Worm (Caenorhabditis elegans) whole organism, L4 larva: Measurements from ENCODE around the gene F01D4.5.
A peak's percentile ranks its signal among the peaks of the same experiment; 100 is the strongest.

Experiments
- F26F4.8 ChIP-seq: fragments of 200-800 bp; sonication (Bioruptor generic); conservative IDR thresholded peaks from 2 replicates; pipeline ENCODE4 v1.3.6; 2022; ENCODE audit warnings: missing genetic modification characterization, missing compliant biosample characterization
- T26A8.4 ChIP-seq: fragments of 200-800 bp; sonication (Bioruptor generic); IDR thresholded peaks from 2 replicates; pipeline ENCODE4 v1.3.6; 2022; ENCODE audit warnings: missing genetic modification characterization, missing compliant biosample characterization
- Y48G9A.11 ChIP-seq: fragments of 200-800 bp; sonication (Bioruptor generic); IDR thresholded peaks from 2 replicates; pipeline ENCODE4 v1.3.6; 2022; ENCODE audit warnings: missing genetic modification reagents, missing genetic modification characterization, missing compliant biosample characterization
- Y75B8A.6 ChIP-seq: fragments of 200-800 bp; sonication (Bioruptor generic); IDR thresholded peaks from 2 replicates; pipeline ENCODE4 v1.3.6; 2022; ENCODE audit warnings: missing genetic modification reagents, missing genetic modification characterization, missing compliant biosample characterization
- ZK337.2 ChIP-seq: fragments of 200-800 bp; sonication (Bioruptor generic); IDR thresholded peaks from 2 replicates; pipeline ENCODE4 v1.3.6; 2022; ENCODE audit warnings: missing genetic modification reagents, missing genetic modification characterization, missing compliant biosample characterization
- ZK546.5 ChIP-seq, 2 experiments: sonication (generic microtip); optimal IDR thresholded peaks; 2 replicates each; lab custom pipeline; 2017; ENCODE audit warnings: missing biosample characterization in 2 of 2, missing genetic modification characterization in 2 of 2
- aha-1 ChIP-seq: fragments of 150-350 bp; peaks from one replicate; lab custom pipeline; 2014; ENCODE audit warnings: missing biosample characterization, missing genetic modification characterization
- arid-1 ChIP-seq: fragments of 200-800 bp; sonication (Bioruptor generic); conservative IDR thresholded peaks from 2 replicates; pipeline ENCODE4 v1.3.6; 2022; ENCODE audit warnings: missing genetic modification reagents, missing genetic modification characterization, missing compliant biosample characterization
- ceh-28 ChIP-seq: fragments of 150-350 bp; optimal IDR thresholded peaks from 2 replicates; lab custom pipeline; 2014; ENCODE audit warnings: missing biosample characterization, missing genetic modification reagents, missing genetic modification characterization
- daf-16 ChIP-seq, 3 experiments: sonication (generic microtip); optimal IDR thresholded peaks; 2 replicates each; lab custom pipeline; 2016 to 2017; ENCODE audit warnings: missing genetic modification characterization in 3 of 3, missing genetic modification reagents in 3 of 3, mild to moderate bottlenecking in 2 of 3, missing compliant biosample characterization in 2 of 3, missing biosample characterization in 1 of 3, moderate library complexity in 1 of 3
- daf-19 ChIP-seq: fragments of 200-800 bp; sonication (Bioruptor generic); conservative IDR thresholded peaks from 2 replicates; pipeline ENCODE4 v1.3.6; 2022; ENCODE audit warnings: missing genetic modification characterization, missing compliant biosample characterization
- daf-8 ChIP-seq: fragments of 200-800 bp; sonication (Bioruptor generic); IDR thresholded peaks from 2 replicates; pipeline ENCODE4 v1.3.6; 2022; ENCODE audit warnings: missing genetic modification characterization, missing compliant biosample characterization
- dmd-6 ChIP-seq: fragments of 200-800 bp; sonication (Bioruptor generic); IDR thresholded peaks from 2 replicates; pipeline ENCODE4 v1.3.6; 2022; ENCODE audit warnings: missing genetic modification reagents, missing genetic modification characterization, missing compliant biosample characterization
- dpl-1 ChIP-seq: fragments of 150-350 bp; optimal IDR thresholded peaks from 2 replicates; lab custom pipeline; 2014; ENCODE audit warnings: missing biosample characterization, missing genetic modification reagents, missing genetic modification characterization
- duxl-1 ChIP-seq: sonication (generic microtip); optimal IDR thresholded peaks from 2 replicates; lab custom pipeline; 2016; ENCODE audit warnings: mild to moderate bottlenecking, missing genetic modification characterization, moderate library complexity, missing compliant biosample characterization; ENCODE audit not compliant: poor library complexity
- dve-1 ChIP-seq: sonication (generic microtip); optimal IDR thresholded peaks from 2 replicates; lab custom pipeline; 2017; ENCODE audit warnings: antibody characterized with exemption, mild to moderate bottlenecking, missing genetic modification characterization, missing compliant biosample characterization; ENCODE audit not compliant: insufficient read depth
- hif-1 ChIP-seq, 2 experiments: sonication (generic microtip); optimal IDR thresholded peaks; 2 replicates each; lab custom pipeline; 2016 to 2017; ENCODE audit warnings: missing compliant biosample characterization in 2 of 2, missing genetic modification characterization in 2 of 2, missing genetic modification reagents in 2 of 2, missing genotype in 2 of 2, mild to moderate bottlenecking in 1 of 2
- hlh-11 ChIP-seq: fragments of 200-800 bp; sonication (Bioruptor generic); optimal IDR thresholded peaks from 2 replicates; lab custom pipeline; 2018; ENCODE audit warnings: mild to moderate bottlenecking, missing genetic modification characterization, missing compliant biosample characterization
- hmg-1.1 ChIP-seq: fragments of 200-800 bp; sonication (Bioruptor generic); IDR thresholded peaks from 2 replicates; pipeline ENCODE4 v1.3.6; 2022; ENCODE audit warnings: missing genetic modification reagents, missing genetic modification characterization, missing compliant biosample characterization
- jun-1 ChIP-seq: fragments of 150-350 bp; optimal IDR thresholded peaks from 2 replicates; lab custom pipeline; 2014; ENCODE audit warnings: missing biosample characterization, missing genetic modification reagents, missing genetic modification characterization
- lin-1 ChIP-seq: fragments of 200-800 bp; sonication (Bioruptor generic); IDR thresholded peaks from 2 replicates; pipeline ENCODE4 v1.3.6; 2022; ENCODE audit warnings: missing genetic modification reagents, missing genetic modification characterization, missing compliant biosample characterization
- lin-13 ChIP-seq: fragments of 150-350 bp; optimal IDR thresholded peaks from 2 replicates; lab custom pipeline; 2014; ENCODE audit warnings: missing biosample characterization, missing genetic modification reagents, missing genetic modification characterization
- lin-29 ChIP-seq: fragments of 200-800 bp; sonication (Bioruptor generic); IDR thresholded peaks from 2 replicates; pipeline ENCODE4 v1.3.6; 2022; ENCODE audit warnings: missing genetic modification reagents, missing genetic modification characterization, missing compliant biosample characterization
- lin-39 ChIP-seq: fragments of 150-350 bp; optimal IDR thresholded peaks from 2 replicates; lab custom pipeline; 2014; ENCODE audit warnings: missing biosample characterization, missing genetic modification reagents, missing genetic modification characterization
- lir-3 ChIP-seq: sonication (generic microtip); optimal IDR thresholded peaks from 2 replicates; lab custom pipeline; 2016; ENCODE audit warnings: mild to moderate bottlenecking, missing genetic modification characterization, missing compliant biosample characterization
- madf-5 ChIP-seq, 2 experiments: fragments of 200-800 bp; sonication (Bioruptor generic); IDR thresholded peaks; 2 replicates each; pipeline ENCODE4 v1.3.6; 2022; ENCODE audit warnings: missing compliant biosample characterization in 2 of 2, missing genetic modification characterization in 2 of 2
- mep-1 ChIP-seq: fragments of 150-350 bp; sonication (generic microtip); optimal IDR thresholded peaks from 3 replicates; lab custom pipeline; 2014; ENCODE audit warnings: missing biosample characterization, missing genetic modification characterization
- mxl-3 ChIP-seq: fragments of 200-800 bp; sonication (Bioruptor generic); optimal IDR thresholded peaks from 2 replicates; lab custom pipeline; 2018; ENCODE audit warnings: mild to moderate bottlenecking, missing genetic modification characterization, missing compliant biosample characterization
- nhr-10 ChIP-seq: fragments of 150-350 bp; optimal IDR thresholded peaks from 2 replicates; lab custom pipeline; 2014; ENCODE audit warnings: missing biosample characterization, missing genetic modification characterization
- nhr-111 ChIP-seq: fragments of 200-800 bp; sonication (Bioruptor generic); optimal IDR thresholded peaks from 2 replicates; lab custom pipeline; 2018; ENCODE audit warnings: mild to moderate bottlenecking, missing genetic modification characterization, missing compliant biosample characterization
- nhr-28 ChIP-seq: fragments of 150-350 bp; optimal IDR thresholded peaks from 2 replicates; lab custom pipeline; 2014; ENCODE audit warnings: missing biosample characterization, missing genetic modification characterization
- nhr-48 ChIP-seq: sonication (generic microtip); optimal IDR thresholded peaks from 2 replicates; lab custom pipeline; 2016; ENCODE audit warnings: mild to moderate bottlenecking, missing genetic modification characterization, missing compliant biosample characterization
- nhr-6 ChIP-seq: fragments of 150-350 bp; optimal IDR thresholded peaks from 2 replicates; lab custom pipeline; 2014; ENCODE audit warnings: missing biosample characterization, missing genetic modification characterization
- pqm-1 ChIP-seq: sonication (generic microtip); optimal IDR thresholded peaks from 2 replicates; lab custom pipeline; 2017; ENCODE audit warnings: missing biosample characterization, missing genetic modification characterization
- saeg-2 ChIP-seq: fragments of 200-800 bp; sonication (Bioruptor generic); IDR thresholded peaks from 2 replicates; pipeline ENCODE4 v1.3.6; 2022; ENCODE audit warnings: missing genetic modification reagents, missing genetic modification characterization, missing compliant biosample characterization
- sdz-12 ChIP-seq: fragments of 200-800 bp; sonication (Bioruptor generic); optimal IDR thresholded peaks from 2 replicates; lab custom pipeline; 2018; ENCODE audit warnings: mild to moderate bottlenecking, missing genetic modification characterization, missing compliant biosample characterization
- set-16 ChIP-seq: fragments of 200-800 bp; sonication (Bioruptor generic); IDR thresholded peaks from 2 replicates; pipeline ENCODE4 v1.3.6; 2022; ENCODE audit warnings: missing genetic modification reagents, missing genetic modification characterization, missing compliant biosample characterization
- tag-97 ChIP-seq: fragments of 200-800 bp; sonication (Bioruptor generic); IDR thresholded peaks from 2 replicates; pipeline ENCODE4 v1.3.6; 2022; ENCODE audit warnings: missing genetic modification characterization, missing compliant biosample characterization
- unc-130 ChIP-seq: sonication (generic microtip); optimal IDR thresholded peaks from 2 replicates; lab custom pipeline; 2016; ENCODE audit warnings: missing genetic modification reagents, missing genetic modification characterization, missing compliant biosample characterization
- unc-62 ChIP-seq, 3 experiments: fragments of 150-350 bp in 1 of 3; sonication (generic microtip); optimal IDR thresholded peaks in 2 of 3; peaks in 1 of 3; 1 replicate in 1 of 3; 2 replicates in 2 of 3; lab custom pipeline; 2014 to 2017; ENCODE audit warnings: missing biosample characterization in 3 of 3, missing genetic modification characterization in 3 of 3, missing genetic modification reagents in 3 of 3, missing genotype in 1 of 3
- zag-1 ChIP-seq: fragments of 150-350 bp; optimal IDR thresholded peaks from 2 replicates; lab custom pipeline; 2014; ENCODE audit warnings: missing biosample characterization, missing genetic modification characterization
- zfp-2 ChIP-seq: sonication (generic microtip); optimal IDR thresholded peaks from 2 replicates; lab custom pipeline; 2016; ENCODE audit warnings: mild to moderate bottlenecking, missing genetic modification characterization, missing compliant biosample characterization
- zfp-3 ChIP-seq: fragments of 200-800 bp; sonication (Bioruptor generic); conservative IDR thresholded peaks from 2 replicates; pipeline ENCODE4 v1.3.6; 2022; ENCODE audit warnings: missing genetic modification reagents, missing genetic modification characterization, missing compliant biosample characterization

Gene F01D4.5

DNA sequence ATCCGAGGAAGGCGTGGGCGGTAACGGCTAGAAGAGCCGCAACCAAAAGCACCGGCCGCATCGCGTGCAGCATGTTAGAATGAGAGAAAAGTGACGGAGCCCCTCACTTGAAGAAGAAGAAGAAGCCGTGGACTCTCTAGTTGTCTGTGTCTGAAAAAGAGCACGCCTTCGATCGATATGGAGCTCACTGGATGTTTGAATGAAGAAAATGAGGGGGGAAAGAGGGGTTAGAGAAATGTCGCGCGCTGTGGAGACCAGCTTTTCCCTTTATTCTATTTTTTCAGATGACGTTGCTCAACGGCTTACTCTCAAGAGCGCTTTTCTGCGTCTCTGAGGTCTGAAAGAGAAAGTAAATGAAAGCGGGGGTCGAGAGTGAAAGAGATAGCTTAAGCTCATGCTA is 1.8 kb downstream of the F01D4.5 start, which contains the start of gene egl-21 (continued):
- TF ChIP-seq lin-39 (tag; lab: Kevin White, UChicago): no peak
- TF ChIP-seq ZK337.2: no peak
- TF ChIP-seq nhr-111 (GFP tag; lab: Kevin White, UChicago): no peak
- peak; percentile 36; the same call in 1 of the 2 replicates for TF ChIP-seq arid-1 (GFP tag; lab: Robert Waterston, UW)
- peak; percentile 6 for TF ChIP-seq dpl-1 (GFP tag; lab: Kevin White, UChicago)
- TF ChIP-seq daf-8 (GFP tag; lab: Robert Waterston, UW): no peak
- peak; percentile 93 for TF ChIP-seq aha-1 (tag; lab: Kevin White, UChicago)
- TF ChIP-seq lin-29 (GFP tag; lab: Robert Waterston, UW): no peak
- peak; percentile 50; the same call in 1 of the 2 replicates for TF ChIP-seq set-16 (GFP tag; lab: Robert Waterston, UW)
- TF ChIP-seq saeg-2 (GFP tag; lab: Robert Waterston, UW): no peak
- peak in 1 of 2 experiments; percentile 6 for TF ChIP-seq unc-62 (GFP tag; optimal IDR thresholded peaks at IDR 0.05 in 1 of 2; lab: Kevin White, UChicago)
- no peak for TF ChIP-seq unc-62 (tag; optimal IDR thresholded peaks at IDR 0.05; lab: Kevin White, UChicago)

ce11 chrIV:10475234-10475633 is 8.2 kb downstream of the F01D4.5 start:
- TF ChIP-seq unc-62 (GFP tag; optimal IDR thresholded peaks at IDR 0.05 in 1 of 2; lab: Kevin White, UChicago): peak in 1 of 2 experiments; percentile 95
- no peak for TF ChIP-seq unc-62 (tag; optimal IDR thresholded peaks at IDR 0.05; lab: Kevin White, UChicago)
- no peak for TF ChIP-seq ceh-28 (tag; lab: Kevin White, UChicago)

DNA sequence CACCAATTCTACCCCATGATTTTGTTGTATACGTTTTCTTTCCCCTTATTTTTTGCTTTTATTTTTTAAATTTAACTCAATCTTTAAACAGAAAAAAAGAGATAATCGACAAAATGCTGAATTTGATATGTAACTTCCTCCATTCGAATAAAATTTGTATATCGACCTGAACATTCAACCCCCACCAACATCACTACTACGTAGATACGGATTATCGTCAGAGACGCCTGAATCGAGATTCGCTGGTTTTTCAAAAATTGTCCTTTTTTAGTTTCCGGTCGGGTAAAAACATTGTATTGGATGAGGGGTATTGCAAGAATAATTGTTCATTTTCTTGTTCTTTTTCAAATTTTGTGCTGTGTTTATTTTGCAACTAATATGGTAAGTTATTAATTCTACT is 11.0 kb downstream of the F01D4.5 start, which contains the start of gene bgnt-1.1:
Gene bgnt-1.1, plus strand, starts transcription at position 301 of the 400 bp plus-strand sequence.
- no peak for TF ChIP-seq mep-1 (tag; lab: Kevin White, UChicago)
- TF ChIP-seq aha-1 (tag; lab: Kevin White, UChicago): peak; percentile 44

DNA sequence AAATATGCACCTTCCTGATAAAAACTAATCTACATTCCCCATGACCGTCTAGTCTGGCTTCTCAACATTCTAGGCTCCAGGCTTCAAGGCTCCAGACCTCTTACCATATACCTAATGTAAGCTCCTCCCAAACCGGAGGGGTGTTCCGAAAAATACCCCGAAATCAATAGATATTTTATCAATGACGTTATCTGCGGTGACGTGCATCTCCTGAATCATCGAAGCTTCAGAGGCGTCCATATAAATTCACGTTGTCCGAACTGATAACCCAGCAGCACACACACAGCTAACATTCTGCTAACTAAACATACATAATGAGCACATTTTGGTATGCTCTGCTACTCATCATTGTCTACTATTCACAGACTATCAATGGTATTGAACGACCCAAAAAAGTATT is 14.0 kb downstream of the F01D4.5 start, which contains the start of gene ugt-44:
Gene ugt-44, plus strand, starts transcription at position 248 of the 400 bp plus-strand sequence.
- TF ChIP-seq arid-1 (GFP tag; lab: Robert Waterston, UW): no peak
- no peak for TF ChIP-seq zfp-2 (tag; lab: Kevin White, UChicago)
- peak; percentile 6 for TF ChIP-seq jun-1 (tag; lab: Kevin White, UChicago)
- TF ChIP-seq F26F4.8 (GFP tag; lab: Robert Waterston, UW): no peak
- TF ChIP-seq dpl-1 (GFP tag; lab: Kevin White, UChicago): no peak
- no peak for TF ChIP-seq madf-5 (GFP tag; IDR thresholded peaks at IDR 0.05; lab: Robert Waterston, UW)
- no peak for TF ChIP-seq saeg-2 (GFP tag; lab: Robert Waterston, UW)
- no peak for TF ChIP-seq sdz-12 (GFP tag; lab: Kevin White, UChicago)
- TF ChIP-seq duxl-1 (tag; lab: Kevin White, UChicago): no peak
- no peak for TF ChIP-seq mxl-3
- TF ChIP-seq daf-16 (GFP tag; optimal IDR thresholded peaks at IDR 0.05; lab: Kevin White, UChicago): no peak
- TF ChIP-seq daf-16 (tag; optimal IDR thresholded peaks at IDR 0.05; lab: Kevin White, UChicago): peak; percentile 24
- peak; percentile 51 for TF ChIP-seq pqm-1 (tag; lab: Kevin White, UChicago)
- no peak for TF ChIP-seq Y48G9A.11 (GFP tag; lab: Robert Waterston, UW)
- no peak for TF ChIP-seq hif-1 (tag; optimal IDR thresholded peaks at IDR 0.05; lab: Kevin White, UChicago)
- TF ChIP-seq unc-130: no peak
- TF ChIP-seq ZK546.5 (tag; optimal IDR thresholded peaks at IDR 0.05; lab: Kevin White, UChicago): no peak
- TF ChIP-seq zag-1 (tag; lab: Kevin White, UChicago): no peak
- peak; percentile 10 for TF ChIP-seq dve-1
- TF ChIP-seq hmg-1.1 (GFP tag; lab: Robert Waterston, UW): no peak
- TF ChIP-seq nhr-10 (tag; lab: Kevin White, UChicago): peak; percentile 13
- peak; percentile 77 for TF ChIP-seq hlh-11 (tag; lab: Kevin White, UChicago)
- TF ChIP-seq lin-13 (GFP tag; lab: Kevin White, UChicago): no peak
- TF ChIP-seq zfp-3: no peak
- no peak for TF ChIP-seq lir-3 (tag; lab: Kevin White, UChicago)
- TF ChIP-seq lin-1 (GFP tag; lab: Robert Waterston, UW): 0 out of 2 replicates have a peak, but pooled peaks have one; percentile 26
- TF ChIP-seq tag-97 (GFP tag; lab: Robert Waterston, UW): no peak
- no peak for TF ChIP-seq daf-19 (GFP tag; lab: Robert Waterston, UW)
- peak; percentile 85 for TF ChIP-seq dmd-6 (GFP tag; lab: Robert Waterston, UW)
- TF ChIP-seq nhr-48 (tag; lab: Kevin White, UChicago): no peak
- TF ChIP-seq nhr-6 (tag; lab: Kevin White, UChicago): no peak
- TF ChIP-seq mep-1 (tag; lab: Kevin White, UChicago): no peak
- TF ChIP-seq nhr-28 (tag; lab: Kevin White, UChicago): peak; percentile 39
- no peak for TF ChIP-seq Y75B8A.6 (GFP tag; lab: Robert Waterston, UW)
- no peak for TF ChIP-seq T26A8.4 (GFP tag; lab: Robert Waterston, UW)
